Fruit fly (Drosophila melanogaster): ENCODE results near the gene loqs.

The loqs gene

dm6 chr2L:13382351-13383029 lies at the start of gene loqs:
Gene loqs (plus strand): TSS chr2L:13382652.
- TF ChIP-seq acj6 (GFP tag; optimal IDR thresholded peaks at IDR 0.05) (peak; percentile 3), esn (GFP tag; optimal IDR thresholded peaks at IDR 0.05) (peak; percentile 23), Hr4 (GFP tag; optimal IDR thresholded peaks at IDR 0.05) (no peak), achi (GFP tag; optimal IDR thresholded peaks at IDR 0.05) (no peak), lz (GFP tag; optimal IDR thresholded peaks at IDR 0.05) (no peak), fd85E (GFP tag; optimal IDR thresholded peaks at IDR 0.05) (no peak), CG32006 (GFP tag; optimal IDR thresholded peaks at IDR 0.05) (no peak), Eip78C (GFP tag) (no peak), Lpt (GFP tag; optimal IDR thresholded peaks at IDR 0.05) (no peak), CG10631 (GFP tag; optimal IDR thresholded peaks at IDR 0.05) (peak; percentile 3), Sox102F (GFP tag; optimal IDR thresholded peaks at IDR 0.05) (no peak), CG6276 (GFP tag; optimal IDR thresholded peaks at IDR 0.05) (no peak), eg (GFP tag; IDR thresholded peaks at IDR 0.05) (no peak), CG7368 (GFP tag; optimal IDR thresholded peaks at IDR 0.05) (no peak)

dm6 chr2L:13332736-13333135 lies 49.7 kb upstream of the loqs start:
- TF ChIP-seq fd59A (GFP tag; optimal IDR thresholded peaks at IDR 0.05) (no peak), Met (GFP tag; optimal IDR thresholded peaks at IDR 0.05) (no peak), svp (GFP tag) (no peak), dsx (GFP tag; optimal IDR thresholded peaks at IDR 0.05; ENCODE audit: poor library complexity, severe bottlenecking) (no peak), CG6276 (GFP tag; optimal IDR thresholded peaks at IDR 0.05) (no peak), Eip93F (GFP tag; optimal IDR thresholded peaks at IDR 0.05) (no peak), Sox102F (GFP tag; optimal IDR thresholded peaks at IDR 0.05) (no peak), CG10631 (GFP tag; optimal IDR thresholded peaks at IDR 0.05) (no peak), Hr38 (GFP tag; optimal IDR thresholded peaks at IDR 0.05) (no peak)

- TF ChIP-seq Eip78C (GFP tag) (no peak), dsx (GFP tag; optimal IDR thresholded peaks at IDR 0.05; ENCODE audit: poor library complexity, severe bottlenecking) (no peak), CG6792 (GFP tag; optimal IDR thresholded peaks at IDR 0.05) (no peak), cyc (GFP tag; optimal IDR thresholded peaks at IDR 0.05) (no peak), Blimp-1 (GFP tag; optimal IDR thresholded peaks at IDR 0.05) (no peak), vri (GFP tag; optimal IDR thresholded peaks at IDR 0.05) (no peak), CG11902 (GFP tag; optimal IDR thresholded peaks at IDR 0.05) (no peak), CG34406 (GFP tag; optimal IDR thresholded peaks at IDR 0.05) (no peak)
These were observed 35.0 kb upstream of the loqs start, which contains the start of gene CG16826 for dm6 chr2L:13347473-13347872. Gene CG16826 (plus strand): TSS chr2L:13347773.

dm6 chr2L:13349237-13349902 lies 33.1 kb upstream of the loqs start:
- no peak for TF ChIP-seq Hr39 (GFP tag; optimal IDR thresholded peaks at IDR 0.05)
- TF ChIP-seq Eip78C (GFP tag): peak; percentile 73

- TF ChIP-seq Sox102F (GFP tag; optimal IDR thresholded peaks at IDR 0.05) (no peak), OdsH (GFP tag; optimal IDR thresholded peaks at IDR 0.05) (no peak), CG4318 (GFP tag; optimal IDR thresholded peaks at IDR 0.05) (no peak), CG8632 (GFP tag; optimal IDR thresholded peaks at IDR 0.05) (no peak), CG6854 (GFP tag; optimal IDR thresholded peaks at IDR 0.05) (no peak), CG11294 (GFP tag; IDR thresholded peaks at IDR 0.05) (no peak), net (GFP tag; optimal IDR thresholded peaks at IDR 0.05) (no peak), acj6 (GFP tag; optimal IDR thresholded peaks at IDR 0.05) (no peak), cyc (GFP tag; optimal IDR thresholded peaks at IDR 0.05) (no peak), Eip78C (GFP tag) (no peak), CG9139 (GFP tag; optimal IDR thresholded peaks at IDR 0.05) (no peak)
These were observed 27.7 kb upstream of the loqs start, which contains the start of gene CG9395 for dm6 chr2L:13354580-13355347. Gene CG9395 (minus strand): TSS chr2L:13355073.
